Fruit fly (Drosophila melanogaster) whole organism, embryonic: ENCODE data around the gene CG31808.

Experiments
- CG10147 ChIP-seq: fragments of 200-800 bp; sonication (Bioruptor generic); optimal IDR thresholded peaks from 2 replicates; lab custom pipeline; 2019; ENCODE audit warnings: missing biosample characterization, mild to moderate bottlenecking, missing genetic modification characterization, moderate library complexity
- CG10366 ChIP-seq: fragments of 200-800 bp; sonication (Bioruptor generic); IDR thresholded peaks from 2 replicates; pipeline ENCODE4 v1.3.6; 2022; ENCODE audit warnings: missing biosample characterization, missing genetic modification characterization
- CG10959 ChIP-seq: fragments of 200-800 bp; sonication (Bioruptor generic); IDR thresholded peaks from 2 replicates; pipeline ENCODE4 v1.3.6; 2022; ENCODE audit warnings: missing biosample characterization, missing genetic modification characterization
- CG11085 ChIP-seq: fragments of 200-800 bp; sonication (Bioruptor generic); IDR thresholded peaks from 2 replicates; pipeline ENCODE4 v1.3.6; 2022; ENCODE audit warnings: missing biosample characterization, missing genetic modification characterization
- CG11456 ChIP-seq: fragments of 200-800 bp; sonication (Bioruptor generic); IDR thresholded peaks from 3 replicates; pipeline ENCODE4 v1.3.6; 2022; ENCODE audit warnings: missing biosample characterization, missing genetic modification characterization
- CG12071 ChIP-seq: fragments of 200-800 bp; sonication (Bioruptor generic); optimal IDR thresholded peaks from 3 replicates; lab custom pipeline; 2018; ENCODE audit warnings: missing biosample characterization, mild to moderate bottlenecking, missing genetic modification characterization
- CG12769 ChIP-seq: fragments of 200-800 bp; sonication (Bioruptor generic); optimal IDR thresholded peaks from 2 replicates; lab custom pipeline; 2019; ENCODE audit warnings: missing biosample characterization, mild to moderate bottlenecking, missing genetic modification characterization, moderate library complexity
- CG13296 ChIP-seq: fragments of 200-800 bp; sonication (Bioruptor generic); optimal IDR thresholded peaks from 3 replicates; lab custom pipeline; 2018; ENCODE audit warnings: missing biosample characterization, mild to moderate bottlenecking, missing genetic modification characterization
- CG14710 ChIP-seq: fragments of 200-800 bp; sonication (Bioruptor generic); optimal IDR thresholded peaks from 3 replicates; lab custom pipeline; 2019; ENCODE audit warnings: missing biosample characterization, mild to moderate bottlenecking, missing genetic modification characterization, moderate library complexity
- CG15269 ChIP-seq: fragments of 200-800 bp; sonication (Bioruptor generic); optimal IDR thresholded peaks from 2 replicates; lab custom pipeline; 2018; ENCODE audit warnings: missing biosample characterization, mild to moderate bottlenecking, missing genetic modification characterization, moderate library complexity
- CG17802 ChIP-seq: fragments of 200-800 bp; sonication (Bioruptor generic); optimal IDR thresholded peaks from 2 replicates; lab custom pipeline; 2018; ENCODE audit warnings: missing biosample characterization, mild to moderate bottlenecking, missing genetic modification characterization, moderate library complexity
- CG18764 ChIP-seq: fragments of 200-800 bp; sonication (Bioruptor generic); optimal IDR thresholded peaks from 3 replicates; lab custom pipeline; 2016; ENCODE audit warnings: missing biosample characterization, missing genetic modification characterization
- CG4617 ChIP-seq: fragments of 200-800 bp; sonication (Bioruptor generic); optimal IDR thresholded peaks from 3 replicates; lab custom pipeline; 2016; ENCODE audit warnings: missing biosample characterization, missing genetic modification characterization, borderline replicate concordance
- CG7271 ChIP-seq: fragments of 200-800 bp; sonication (Bioruptor generic); optimal IDR thresholded peaks from 2 replicates; lab custom pipeline; 2018; ENCODE audit warnings: missing biosample characterization, mild to moderate bottlenecking, missing genetic modification characterization, moderate library complexity
- CG7357 ChIP-seq: fragments of 200-800 bp; sonication (Bioruptor generic); IDR thresholded peaks from 3 replicates; pipeline ENCODE4 v1.3.6; 2022; ENCODE audit warnings: missing biosample characterization, missing genetic modification characterization
- CG7928 ChIP-seq: fragments of 200-800 bp; sonication (Bioruptor generic); optimal IDR thresholded peaks from 2 replicates; lab custom pipeline; 2017; ENCODE audit warnings: missing biosample characterization, mild to moderate bottlenecking, missing genetic modification characterization
- CG7963 ChIP-seq: fragments of 200-800 bp; sonication (Bioruptor generic); IDR thresholded peaks from 3 replicates; pipeline ENCODE4 v1.3.6; 2022; ENCODE audit warnings: missing biosample characterization, missing genetic modification characterization; ENCODE audit not compliant: partially characterized antibody
- CG8359 ChIP-seq: fragments of 200-800 bp; sonication (Bioruptor generic); optimal IDR thresholded peaks from 2 replicates; lab custom pipeline; 2017; ENCODE audit warnings: missing biosample characterization, mild to moderate bottlenecking, missing genetic modification characterization, borderline replicate concordance
- CTCF ChIP-seq: fragments of 200-800 bp; sonication (Bioruptor generic); optimal IDR thresholded peaks from 2 replicates; lab custom pipeline; 2017; ENCODE audit warnings: missing biosample characterization, mild to moderate bottlenecking, missing genetic modification characterization, moderate library complexity
- CoRest ChIP-seq: fragments of 200-800 bp; sonication (Bioruptor generic); optimal IDR thresholded peaks from 3 replicates; lab custom pipeline; 2018; ENCODE audit warnings: missing biosample characterization, mild to moderate bottlenecking, missing genetic modification characterization, moderate library complexity
- Drgx ChIP-seq: fragments of 200-800 bp; sonication (Bioruptor generic); IDR thresholded peaks from 2 replicates; pipeline ENCODE4 v1.3.6; 2022; ENCODE audit warnings: missing biosample characterization, missing genetic modification characterization
- E2f1 ChIP-seq: fragments of 200-800 bp; sonication (Bioruptor generic); IDR thresholded peaks from 2 replicates; pipeline ENCODE4 v1.3.6; 2022; ENCODE audit warnings: missing biosample characterization, missing genetic modification characterization
- Elba2 ChIP-seq: fragments of 200-800 bp; sonication (Bioruptor generic); optimal IDR thresholded peaks from 3 replicates; lab custom pipeline; 2016; ENCODE audit warnings: missing biosample characterization, missing genetic modification characterization
- Ets97D ChIP-seq: fragments of 200-800 bp; sonication (Bioruptor generic); optimal IDR thresholded peaks from 3 replicates; lab custom pipeline; 2016; ENCODE audit warnings: missing biosample characterization, missing genetic modification characterization
- Fer1 ChIP-seq: fragments of 200-800 bp; sonication (Bioruptor generic); optimal IDR thresholded peaks from 2 replicates; lab custom pipeline; 2017; ENCODE audit warnings: missing biosample characterization, mild to moderate bottlenecking, missing genetic modification characterization
- Hsf ChIP-seq: fragments of 200-800 bp; sonication (Bioruptor generic); optimal IDR thresholded peaks from 3 replicates; lab custom pipeline; 2016; ENCODE audit warnings: missing biosample characterization, missing genetic modification characterization
- Kr ChIP-seq: fragments of 200-800 bp; sonication (Bioruptor generic); optimal IDR thresholded peaks from 2 replicates; lab custom pipeline; 2017; ENCODE audit warnings: missing biosample characterization, mild to moderate bottlenecking, missing genetic modification characterization
- MBD-R2 ChIP-seq: fragments of 200-800 bp; sonication (Bioruptor generic); IDR thresholded peaks from 2 replicates; pipeline ENCODE4 v1.3.6; 2022; ENCODE audit warnings: missing biosample characterization, missing genetic modification characterization
- MESR4 ChIP-seq: fragments of 200-800 bp; sonication (Bioruptor generic); optimal IDR thresholded peaks from 2 replicates; lab custom pipeline; 2018; ENCODE audit warnings: missing biosample characterization, mild to moderate bottlenecking, missing genetic modification characterization, moderate library complexity
- NFAT ChIP-seq: fragments of 200-800 bp; sonication (Bioruptor generic); IDR thresholded peaks from 2 replicates; pipeline ENCODE4 v1.3.6; 2022; ENCODE audit warnings: missing biosample characterization, missing genetic modification characterization
- Nf-YB ChIP-seq: fragments of 200-800 bp; sonication (Bioruptor generic); optimal IDR thresholded peaks from 3 replicates; lab custom pipeline; 2019; ENCODE audit warnings: missing biosample characterization, mild to moderate bottlenecking, missing genetic modification characterization, moderate library complexity
- Ravus ChIP-seq: fragments of 200-800 bp; sonication (Bioruptor generic); IDR thresholded peaks from 2 replicates; pipeline ENCODE4 v1.3.6; 2022; ENCODE audit warnings: missing biosample characterization, missing genetic modification characterization
- Sox102F ChIP-seq: fragments of 200-800 bp; sonication (Bioruptor generic); optimal IDR thresholded peaks from 2 replicates; lab custom pipeline; 2018; ENCODE audit warnings: missing biosample characterization, mild to moderate bottlenecking, missing genetic modification characterization, moderate library complexity
- Taf1 ChIP-seq: fragments of 200-800 bp; sonication (Bioruptor generic); IDR thresholded peaks from 2 replicates; pipeline ENCODE4 v1.3.6; 2022; ENCODE audit warnings: missing biosample characterization, missing genetic modification characterization
- ac ChIP-seq: fragments of 200-800 bp; sonication (Bioruptor generic); optimal IDR thresholded peaks from 3 replicates; lab custom pipeline; 2017; ENCODE audit warnings: missing biosample characterization, mild to moderate bottlenecking, missing genetic modification characterization
- ci ChIP-seq: fragments of 200-800 bp; sonication (Bioruptor generic); IDR thresholded peaks from 3 replicates; pipeline ENCODE4 v1.3.6; 2022; ENCODE audit warnings: missing biosample characterization, missing genetic modification characterization
- dm ChIP-seq: fragments of 200-800 bp; sonication (Bioruptor generic); optimal IDR thresholded peaks from 3 replicates; lab custom pipeline; 2016; ENCODE audit warnings: missing biosample characterization, missing genetic modification characterization
- esg ChIP-seq: fragments of 200-800 bp; sonication (Bioruptor generic); conservative IDR thresholded peaks from 2 replicates; pipeline ENCODE4 v1.3.6; 2022; ENCODE audit warnings: missing biosample characterization, missing genetic modification characterization
- fd102C ChIP-seq: fragments of 200-800 bp; sonication (Bioruptor generic); optimal IDR thresholded peaks from 2 replicates; lab custom pipeline; 2018; ENCODE audit warnings: missing biosample characterization, mild to moderate bottlenecking, missing genetic modification characterization, moderate library complexity
- inv ChIP-seq: fragments of 200-800 bp; sonication (Bioruptor generic); IDR thresholded peaks from 2 replicates; pipeline ENCODE4 v1.3.6; 2022; ENCODE audit warnings: missing biosample characterization, missing genetic modification characterization; ENCODE audit not compliant: partially characterized antibody
- lov ChIP-seq, 2 experiments: fragments of 200-800 bp in 1 of 2; fragments of >200 bp in 1 of 2; sonication (Bioruptor generic) in 1 of 2; IDR thresholded peaks in 1 of 2; optimal IDR thresholded peaks in 1 of 2; 2 replicates in 1 of 2; 3 replicates in 1 of 2; pipeline versions ENCODE4 v1.3.6 to Lab custom; 2017 to 2022; ENCODE audit warnings: missing biosample characterization in 1 of 2, missing genetic modification characterization in 1 of 2
- nerfin-2 ChIP-seq: fragments of 200-800 bp; sonication (Bioruptor generic); IDR thresholded peaks from 2 replicates; pipeline ENCODE4 v1.3.6; 2022; ENCODE audit warnings: missing biosample characterization, missing genetic modification characterization; ENCODE audit not compliant: partially characterized antibody
- nom ChIP-seq: fragments of 200-800 bp; sonication (Bioruptor generic); optimal IDR thresholded peaks from 2 replicates; lab custom pipeline; 2017; ENCODE audit warnings: missing biosample characterization, missing genetic modification characterization, mild to moderate bottlenecking, moderate library complexity, missing genetic modification reagents
- oc ChIP-seq: fragments of 200-800 bp; sonication (Bioruptor generic); optimal IDR thresholded peaks from 2 replicates; lab custom pipeline; 2018; ENCODE audit warnings: missing biosample characterization, mild to moderate bottlenecking, missing genetic modification characterization, moderate library complexity
- p53 ChIP-seq: fragments of 200-800 bp; sonication (Bioruptor generic); optimal IDR thresholded peaks from 2 replicates; lab custom pipeline; 2016; ENCODE audit warnings: missing biosample characterization, missing genetic modification characterization
- so ChIP-seq: fragments of 200-800 bp; sonication (Bioruptor generic); IDR thresholded peaks from 3 replicates; pipeline ENCODE4 v1.3.6; 2022; ENCODE audit warnings: missing biosample characterization, missing genetic modification characterization
- tll ChIP-seq, 2 experiments: fragments of 200-800 bp in 1 of 2; fragments of >200 bp in 1 of 2; sonication (Bioruptor generic) in 1 of 2; optimal IDR thresholded peaks; 2 replicates each; lab custom pipeline; 2017 to 2019; ENCODE audit warnings: missing biosample characterization in 2 of 2, missing genetic modification characterization in 2 of 2, mild to moderate bottlenecking in 1 of 2, moderate library complexity in 1 of 2
- twi ChIP-seq: fragments of 200-800 bp; optimal IDR thresholded peaks from 2 replicates; lab custom pipeline; 2019; ENCODE audit warnings: missing biosample characterization, mild to moderate bottlenecking, missing genetic modification characterization, moderate library complexity
- zfh2 ChIP-seq: fragments of 200-800 bp; sonication (Bioruptor generic); optimal IDR thresholded peaks from 2 replicates; lab custom pipeline; 2016; ENCODE audit warnings: missing biosample characterization, missing genetic modification characterization

Gene CG31808

DNA sequence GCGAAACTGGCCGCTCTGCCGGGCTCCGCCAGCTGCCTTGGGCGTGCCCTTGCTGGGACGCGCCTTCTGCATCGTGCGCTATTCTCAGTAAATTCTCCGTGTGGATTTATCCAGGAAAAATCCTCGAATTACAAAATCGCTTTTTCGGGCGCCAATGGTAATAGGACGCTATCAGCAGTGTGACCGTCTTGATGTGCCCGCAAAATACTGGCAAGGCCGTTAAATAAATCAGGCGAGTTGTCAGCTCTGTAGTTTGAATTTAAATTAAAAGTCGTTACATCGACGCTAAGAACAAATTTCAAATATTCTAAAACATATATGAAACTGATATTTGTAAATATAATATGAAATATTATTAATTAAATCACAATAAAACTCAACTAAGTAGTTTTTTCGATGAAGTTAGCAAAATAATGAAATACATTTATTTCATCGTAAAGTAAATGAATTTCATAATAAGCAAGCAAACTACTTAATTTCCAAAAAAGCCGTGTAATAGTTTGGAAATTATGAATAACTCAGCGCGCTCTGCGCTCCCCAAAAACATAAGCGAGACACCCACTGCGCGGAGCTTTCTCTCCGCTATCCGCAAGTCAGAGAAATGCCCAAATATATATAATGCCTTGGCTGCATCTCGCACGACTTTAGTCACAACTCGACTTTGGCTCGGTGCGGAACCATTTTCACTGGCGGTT is 22.4 kb upstream of the CG31808 start, which contains the start of the genes glu and ChLD3 (continued):
- no peak for TF ChIP-seq CG18764 (GFP tag; lab: Kevin White, UChicago)
- no peak for TF ChIP-seq CG13296 (GFP tag; lab: Kevin White, UChicago)
- TF ChIP-seq CG8359 (GFP tag; lab: Kevin White, UChicago): no peak
- no peak for TF ChIP-seq CG11456 (GFP tag; lab: Robert Waterston, UW)
- TF ChIP-seq dm (GFP tag; lab: Kevin White, UChicago): no peak
- TF ChIP-seq CG15269: no peak
- no peak for TF ChIP-seq ac (GFP tag; lab: Kevin White, UChicago)
- TF ChIP-seq MESR4: peak; percentile 43
- TF ChIP-seq CoRest: peak; percentile 57
- TF ChIP-seq Kr (GFP tag; lab: Kevin White, UChicago): no peak
- peak; percentile 22; the same call in 1 of the 2 replicates for TF ChIP-seq Drgx (GFP tag; lab: Robert Waterston, UW)
- TF ChIP-seq Sox102F: no peak
- TF ChIP-seq Ets97D (GFP tag; lab: Kevin White, UChicago): peak; percentile 40
- TF ChIP-seq CG12769: no peak
- no peak for TF ChIP-seq tll (GFP tag; optimal IDR thresholded peaks at IDR 0.05; lab: Kevin White, UChicago)
- TF ChIP-seq p53 (GFP tag; lab: Kevin White, UChicago): no peak
- no peak for TF ChIP-seq fd102C
- TF ChIP-seq CG14710 (tag; lab: Kevin White, UChicago): peak; percentile 38
- TF ChIP-seq Nf-YB: no peak
- no peak for TF ChIP-seq esg (GFP tag; lab: Robert Waterston, UW)
- TF ChIP-seq twi (tag; lab: Kevin White, UChicago): no peak
- no peak for TF ChIP-seq oc (tag; lab: Kevin White, UChicago)
- no peak for TF ChIP-seq Fer1 (GFP tag; lab: Kevin White, UChicago)
- TF ChIP-seq CG10147 (GFP tag; lab: Kevin White, UChicago): no peak
- TF ChIP-seq Ravus: no peak
- TF ChIP-seq CG7928: no peak
- TF ChIP-seq E2f1 (GFP tag; lab: Robert Waterston, UW): no peak
- no peak for TF ChIP-seq Hsf (GFP tag; lab: Kevin White, UChicago)
- no peak for TF ChIP-seq zfh2 (GFP tag; lab: Kevin White, UChicago)
- TF ChIP-seq nerfin-2 (GFP tag; lab: Robert Waterston, UW): no peak
- TF ChIP-seq nom (GFP tag; lab: Kevin White, UChicago): no peak
- TF ChIP-seq MBD-R2: peak; percentile 87
- TF ChIP-seq Taf1 (GFP tag; lab: Robert Waterston, UW): no peak
- no peak for TF ChIP-seq so
- peak; percentile 10; the same call in 1 of the 3 replicates for TF ChIP-seq ci (GFP tag; lab: Robert Waterston, UW)
- TF ChIP-seq CG17802 (tag; lab: Kevin White, UChicago): no peak
- TF ChIP-seq inv (GFP tag; lab: Robert Waterston, UW): no peak
- no peak for TF ChIP-seq CG12071 (GFP tag; lab: Kevin White, UChicago)
- no peak for TF ChIP-seq CG7357 (GFP tag; lab: Robert Waterston, UW)
- TF ChIP-seq CG7271: no peak
- TF ChIP-seq NFAT: no peak
- TF ChIP-seq lov (optimal IDR thresholded peaks at IDR 0.05; lab: Kevin White, UChicago): no peak
- no peak for TF ChIP-seq lov (GFP tag; IDR thresholded peaks at IDR 0.05; lab: Robert Waterston, UW)
- peak; percentile 56 for TF ChIP-seq CTCF
- TF ChIP-seq CG4617 (GFP tag; lab: Kevin White, UChicago): peak; percentile 11
- no peak for TF ChIP-seq CG10959 (GFP tag; lab: Robert Waterston, UW)
- TF ChIP-seq Elba2 (GFP tag; lab: Kevin White, UChicago): peak; percentile 34
- 0 out of 3 replicates have a peak, but pooled peaks have one; percentile 35 for TF ChIP-seq CG7963 (GFP tag; lab: Robert Waterston, UW)
- TF ChIP-seq CG10366 (GFP tag; lab: Robert Waterston, UW): no peak
- TF ChIP-seq CG11085 (GFP tag; lab: Robert Waterston, UW): no peak
